Fruit fly (Drosophila melanogaster) whole organism, embryonic: ENCODE data around the gene Gpdh1.

ENCODE experiments used
- CG1024 ChIP-seq: fragments of 200-800 bp; sonication (Bioruptor generic); IDR thresholded peaks from 2 replicates; pipeline ENCODE4 v1.3.6; 2022; ENCODE audit warnings: missing biosample characterization, missing genetic modification characterization
- CG10462 ChIP-seq: fragments of 200-800 bp; sonication (Bioruptor generic); optimal IDR thresholded peaks from 2 replicates; lab custom pipeline; 2016; ENCODE audit warnings: missing biosample characterization, missing genetic modification characterization
- CG11085 ChIP-seq: fragments of 200-800 bp; sonication (Bioruptor generic); IDR thresholded peaks from 2 replicates; pipeline ENCODE4 v1.3.6; 2022; ENCODE audit warnings: missing biosample characterization, missing genetic modification characterization
- CG13894 ChIP-seq: fragments of 200-800 bp; sonication (Bioruptor generic); optimal IDR thresholded peaks from 3 replicates; lab custom pipeline; 2018; ENCODE audit warnings: missing biosample characterization, mild to moderate bottlenecking, missing genetic modification characterization, moderate library complexity
- CG16813 ChIP-seq: fragments of 200-800 bp; sonication (Bioruptor generic); IDR thresholded peaks from 3 replicates; pipeline ENCODE4 v1.3.6; 2022; ENCODE audit warnings: missing biosample characterization, missing genetic modification characterization; ENCODE audit not compliant: partially characterized antibody
- CG3163 ChIP-seq: fragments of 200-800 bp; sonication (Bioruptor generic); optimal IDR thresholded peaks from 3 replicates; lab custom pipeline; 2016; ENCODE audit warnings: missing biosample characterization, missing genetic modification characterization
- CG3726 ChIP-seq: fragments of 200-800 bp; sonication (Bioruptor generic); IDR thresholded peaks from 3 replicates; pipeline ENCODE4, ENCODE4 v1.3.6; 2022; ENCODE audit warnings: missing biosample characterization, missing genetic modification characterization
- CG4282 ChIP-seq: fragments of 200-800 bp; sonication (Bioruptor generic); optimal IDR thresholded peaks from 2 replicates; lab custom pipeline; 2016; ENCODE audit warnings: missing biosample characterization, missing genetic modification characterization
- CG5180 ChIP-seq: fragments of 200-800 bp; sonication (Bioruptor generic); optimal IDR thresholded peaks from 3 replicates; lab custom pipeline; 2017; ENCODE audit warnings: missing biosample characterization, missing genetic modification characterization, mild to moderate bottlenecking, moderate library complexity, missing genetic modification reagents
- CG6272 ChIP-seq: fragments of 200-800 bp; sonication (Bioruptor generic); IDR thresholded peaks from 2 replicates; pipeline ENCODE4 v1.3.6; 2022; ENCODE audit warnings: missing biosample characterization, missing genetic modification characterization
- CG8290 ChIP-seq, 3 experiments: fragments of 200-800 bp; sonication (Bioruptor generic); optimal IDR thresholded peaks; 2 replicates each; lab custom pipeline; 2016 to 2019; ENCODE audit warnings: missing biosample characterization in 3 of 3, missing genetic modification characterization in 3 of 3, mild to moderate bottlenecking in 2 of 3, moderate library complexity in 1 of 3
- CG8944 ChIP-seq: fragments of 200-800 bp; sonication (Bioruptor generic); optimal IDR thresholded peaks from 3 replicates; lab custom pipeline; 2016; ENCODE audit warnings: missing biosample characterization, missing genetic modification characterization
- CG9817 ChIP-seq: fragments of 200-800 bp; sonication (Bioruptor generic); optimal IDR thresholded peaks from 2 replicates; lab custom pipeline; 2018; ENCODE audit warnings: missing biosample characterization, mild to moderate bottlenecking, missing genetic modification characterization, moderate library complexity
- CHES-1-like ChIP-seq: fragments of 200-800 bp; sonication (Bioruptor generic); optimal IDR thresholded peaks from 2 replicates; lab custom pipeline; 2016; ENCODE audit warnings: missing biosample characterization, missing genetic modification characterization
- CTCF ChIP-seq: fragments of 200-800 bp; sonication (Bioruptor generic); optimal IDR thresholded peaks from 2 replicates; lab custom pipeline; 2017; ENCODE audit warnings: missing biosample characterization, mild to moderate bottlenecking, missing genetic modification characterization, moderate library complexity
- Dad ChIP-seq: fragments of 200-800 bp; sonication (Bioruptor generic); optimal IDR thresholded peaks from 3 replicates; lab custom pipeline; 2016; ENCODE audit warnings: missing biosample characterization, missing genetic modification characterization
- Dfd ChIP-seq, 2 experiments: fragments of >200 bp; optimal IDR thresholded peaks; 2 replicates each; lab custom pipeline; 2017; ENCODE audit warnings: missing biosample characterization in 2 of 2, missing genetic modification characterization in 2 of 2
- E2f1 ChIP-seq: fragments of 200-800 bp; sonication (Bioruptor generic); IDR thresholded peaks from 2 replicates; pipeline ENCODE4 v1.3.6; 2022; ENCODE audit warnings: missing biosample characterization, missing genetic modification characterization
- Eip74EF ChIP-seq, 2 experiments: fragments of 200-800 bp in 1 of 2; fragments of >200 bp in 1 of 2; sonication (Bioruptor generic) in 1 of 2; optimal IDR thresholded peaks; 2 replicates each; lab custom pipeline; 2017 to 2019; ENCODE audit warnings: missing biosample characterization in 2 of 2, missing genetic modification characterization in 2 of 2, mild to moderate bottlenecking in 1 of 2, moderate library complexity in 1 of 2
- Fer1 ChIP-seq: fragments of 200-800 bp; sonication (Bioruptor generic); optimal IDR thresholded peaks from 2 replicates; lab custom pipeline; 2017; ENCODE audit warnings: missing biosample characterization, mild to moderate bottlenecking, missing genetic modification characterization
- Hand ChIP-seq: fragments of 200-800 bp; sonication (Bioruptor generic); optimal IDR thresholded peaks from 2 replicates; lab custom pipeline; 2017; ENCODE audit warnings: mild to moderate bottlenecking, missing biosample characterization, missing genetic modification reagents, missing genetic modification characterization
- HmgD ChIP-seq: fragments of 200-800 bp; sonication (Bioruptor generic); optimal IDR thresholded peaks from 3 replicates; lab custom pipeline; 2016; ENCODE audit warnings: missing biosample characterization, missing genetic modification characterization
- Hmx ChIP-seq: fragments of 200-800 bp; sonication (Bioruptor generic); optimal IDR thresholded peaks from 2 replicates; lab custom pipeline; 2016; ENCODE audit warnings: missing biosample characterization, missing genetic modification characterization
- Hr78 ChIP-seq, 2 experiments: fragments of 200-800 bp in 1 of 2; fragments of >200 bp in 1 of 2; sonication (Bioruptor generic) in 1 of 2; optimal IDR thresholded peaks; 2 replicates each; lab custom pipeline; 2017 to 2019; ENCODE audit warnings: missing biosample characterization in 2 of 2, missing genetic modification characterization in 2 of 2, mild to moderate bottlenecking in 1 of 2, moderate library complexity in 1 of 2
- Kr ChIP-seq: fragments of 200-800 bp; sonication (Bioruptor generic); optimal IDR thresholded peaks from 2 replicates; lab custom pipeline; 2017; ENCODE audit warnings: missing biosample characterization, mild to moderate bottlenecking, missing genetic modification characterization
- Med ChIP-seq: fragments of 200-800 bp; sonication (Bioruptor generic); peaks from one replicate; lab custom pipeline; 2016; ENCODE audit warnings: missing biosample characterization, missing genetic modification characterization, mild to moderate bottlenecking, inconsistent platforms, moderate library complexity
- NFAT ChIP-seq: fragments of 200-800 bp; sonication (Bioruptor generic); IDR thresholded peaks from 2 replicates; pipeline ENCODE4 v1.3.6; 2022; ENCODE audit warnings: missing biosample characterization, missing genetic modification characterization
- Poxn ChIP-seq: fragments of 200-800 bp; sonication (Bioruptor generic); IDR thresholded peaks from 2 replicates; pipeline ENCODE4 v1.3.6; 2022; ENCODE audit warnings: missing biosample characterization, missing genetic modification characterization
- Rfx ChIP-seq: fragments of 200-800 bp; sonication (Bioruptor generic); IDR thresholded peaks from 2 replicates; pipeline ENCODE4 v1.3.6; 2022; ENCODE audit warnings: missing biosample characterization, missing genetic modification characterization
- Sry-δ ChIP-seq: fragments of 200-800 bp; sonication (Bioruptor generic); optimal IDR thresholded peaks from 2 replicates; lab custom pipeline; 2016; ENCODE audit warnings: missing biosample characterization, missing genetic modification characterization
- Ssrp ChIP-seq: fragments of 200-800 bp; sonication (Bioruptor generic); optimal IDR thresholded peaks from 2 replicates; lab custom pipeline; 2018; ENCODE audit warnings: missing biosample characterization, mild to moderate bottlenecking, missing genetic modification characterization, moderate library complexity
- ab ChIP-seq: fragments of 200-800 bp; sonication (Bioruptor generic); optimal IDR thresholded peaks from 2 replicates; lab custom pipeline; 2016; ENCODE audit warnings: missing biosample characterization, missing genetic modification characterization
- ap ChIP-seq: fragments of 200-800 bp; sonication (Bioruptor generic); IDR thresholded peaks from 2 replicates; pipeline ENCODE4 v1.3.6; 2022; ENCODE audit warnings: missing biosample characterization, missing genetic modification characterization
- bsh ChIP-seq, 2 experiments: fragments of 200-800 bp; sonication (Bioruptor generic); optimal IDR thresholded peaks; 2 replicates each; lab custom pipeline; 2017 to 2018; ENCODE audit warnings: mild to moderate bottlenecking in 2 of 2, missing biosample characterization in 2 of 2, missing genetic modification characterization in 2 of 2, moderate library complexity in 1 of 2
- chinmo ChIP-seq: fragments of 200-800 bp; sonication (Bioruptor generic); IDR thresholded peaks from 4 replicates; pipeline ENCODE4 v1.3.6; 2022; ENCODE audit warnings: missing biosample characterization, missing genetic modification characterization; ENCODE audit not compliant: partially characterized antibody
- crol ChIP-seq: fragments of 200-800 bp; sonication (Bioruptor generic); IDR thresholded peaks from 2 replicates; pipeline ENCODE4 v1.3.6; 2022; ENCODE audit warnings: missing biosample characterization, missing genetic modification characterization
- da ChIP-seq: fragments of 200-800 bp; sonication (Bioruptor generic); optimal IDR thresholded peaks from 2 replicates; lab custom pipeline; 2016; ENCODE audit warnings: missing biosample characterization, missing genetic modification characterization
- dan ChIP-seq: fragments of 200-800 bp; sonication (Bioruptor generic); IDR thresholded peaks from 2 replicates; pipeline ENCODE4 v1.3.6; 2022; ENCODE audit warnings: missing biosample characterization, missing genetic modification characterization
- danr ChIP-seq: fragments of 200-800 bp; sonication (Bioruptor generic); IDR thresholded peaks from 2 replicates; pipeline ENCODE4 v1.3.6; 2022; ENCODE audit warnings: missing biosample characterization, missing genetic modification characterization
- dysf ChIP-seq: fragments of 200-800 bp; sonication (Bioruptor generic); IDR thresholded peaks from 3 replicates; pipeline ENCODE4 v1.3.6; 2022; ENCODE audit warnings: missing biosample characterization, missing genetic modification characterization
- emc ChIP-seq: fragments of 200-800 bp; sonication (Bioruptor generic); optimal IDR thresholded peaks from 2 replicates; lab custom pipeline; 2016; ENCODE audit warnings: missing biosample characterization, missing genetic modification characterization
- eve ChIP-seq, 2 experiments: fragments of >200 bp; optimal IDR thresholded peaks; 2 replicates each; lab custom pipeline; 2017; ENCODE audit warnings: missing biosample characterization in 2 of 2, missing genetic modification characterization in 2 of 2
- fru ChIP-seq: fragments of >200 bp; optimal IDR thresholded peaks from 2 replicates; lab custom pipeline; 2017
- ftz-f1 ChIP-seq: fragments of 200-800 bp; sonication (Bioruptor generic); optimal IDR thresholded peaks from 2 replicates; lab custom pipeline; 2016; ENCODE audit warnings: missing biosample characterization, missing genetic modification characterization
- grn ChIP-seq: fragments of 200-800 bp; sonication (Bioruptor generic); optimal IDR thresholded peaks from 3 replicates; lab custom pipeline; 2017; ENCODE audit warnings: missing biosample characterization, missing genetic modification characterization
- gro ChIP-seq: fragments of 200-800 bp; sonication (Bioruptor generic); optimal IDR thresholded peaks from 2 replicates; lab custom pipeline; 2016; ENCODE audit warnings: missing biosample characterization, missing genetic modification characterization
- hbn ChIP-seq: fragments of 200-800 bp; sonication (Bioruptor generic); IDR thresholded peaks from 2 replicates; pipeline ENCODE4 v1.3.6; 2022; ENCODE audit warnings: missing biosample characterization, missing genetic modification characterization; ENCODE audit not compliant: partially characterized antibody
- hth ChIP-seq: fragments of >200 bp; optimal IDR thresholded peaks from 2 replicates; lab custom pipeline; 2017; ENCODE audit warnings: inconsistent platforms
- nerfin-1 ChIP-seq: fragments of 200-800 bp; sonication (Bioruptor generic); optimal IDR thresholded peaks from 3 replicates; lab custom pipeline; 2019; ENCODE audit warnings: missing biosample characterization, mild to moderate bottlenecking, missing genetic modification characterization, moderate library complexity
- peb ChIP-seq: fragments of 200-800 bp; sonication (Bioruptor generic); IDR thresholded peaks from 2 replicates; pipeline ENCODE4 v1.3.6; 2022; ENCODE audit warnings: missing biosample characterization, missing genetic modification characterization
- yki ChIP-seq: fragments of >200 bp; optimal IDR thresholded peaks from 3 replicates; lab custom pipeline; 2018

The Gpdh1 gene

DNA sequence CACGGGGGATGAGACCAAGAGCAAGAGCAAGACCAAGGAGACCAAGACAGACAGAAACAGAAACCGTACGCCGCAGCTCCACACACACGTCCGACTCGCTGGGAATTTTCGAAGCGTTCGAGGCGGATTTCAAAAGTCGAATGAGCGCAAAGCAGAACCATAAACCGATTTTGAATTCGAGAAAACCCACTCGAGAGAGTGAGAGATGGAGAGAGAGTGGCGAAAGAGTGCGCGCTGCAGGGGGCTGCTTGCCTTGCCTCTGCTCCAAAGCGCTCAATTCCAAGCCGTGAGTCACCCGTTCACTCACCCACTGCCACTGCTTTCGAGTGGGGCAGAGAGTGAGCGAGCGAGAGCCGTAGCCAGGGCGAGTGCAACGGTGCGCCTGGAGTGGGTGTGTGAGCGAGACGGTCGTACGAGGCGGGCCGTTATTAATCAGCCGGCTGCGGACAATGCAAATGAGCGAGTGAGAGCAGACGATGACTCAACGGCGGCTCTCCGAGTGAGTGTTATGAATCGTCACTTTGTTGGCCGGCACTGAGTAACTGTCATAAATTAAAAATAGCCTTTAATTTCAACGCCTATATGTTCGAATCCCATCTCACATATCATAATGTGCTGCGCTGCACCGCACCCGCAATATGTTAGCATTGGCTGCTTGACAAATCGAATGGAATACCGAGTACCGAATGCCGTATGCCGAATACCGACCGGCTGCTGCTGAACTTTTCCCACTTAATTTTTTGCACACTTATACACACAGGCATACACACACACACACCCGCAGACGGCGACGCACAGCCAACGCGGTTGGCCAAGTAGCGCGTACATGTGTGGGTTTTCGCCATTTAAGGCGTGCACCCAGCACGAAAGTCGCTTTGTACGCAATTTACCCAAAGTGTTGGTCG, 36.8 kb downstream of the Gpdh1 start (continued):
- TF ChIP-seq yki (lab: Kevin White, UChicago) (peak; percentile 48), dan (GFP tag; lab: Robert Waterston, UW) (no peak), Dfd (GFP tag; optimal IDR thresholded peaks at IDR 0.05; lab: Kevin White, UChicago) (no peak), Rfx (no peak), danr (GFP tag; lab: Robert Waterston, UW) (no peak), Ssrp (no peak), ap (GFP tag; lab: Robert Waterston, UW) (no peak), Hand (GFP tag; lab: Kevin White, UChicago) (peak; percentile 64), CG16813 (GFP tag; lab: Robert Waterston, UW) (no peak), HmgD (no peak), Med (peak; percentile 87), CG13894 (peak; percentile 57), hbn (GFP tag; lab: Robert Waterston, UW) (no peak), Eip74EF (GFP tag; optimal IDR thresholded peaks at IDR 0.05; lab: Kevin White, UChicago) (peak in 1 of 2 experiments; percentile 62), eve (GFP tag; optimal IDR thresholded peaks at IDR 0.05; lab: Kevin White, UChicago) (no peak), Sry-δ (GFP tag; lab: Kevin White, UChicago) (no peak), CG10462 (GFP tag; lab: Kevin White, UChicago) (no peak), CG5180 (peak; percentile 13), CG8944 (no peak), NFAT (GFP tag; lab: Robert Waterston, UW) (no peak), CG9817 (tag; lab: Kevin White, UChicago) (no peak), nerfin-1 (tag; lab: Kevin White, UChicago) (peak; percentile 32), crol (GFP tag; lab: Robert Waterston, UW) (no peak), grn (GFP tag; lab: Kevin White, UChicago) (peak; percentile 4), Dad (peak; percentile 21), CG4282 (GFP tag; lab: Kevin White, UChicago) (no peak), E2f1 (GFP tag; lab: Robert Waterston, UW) (no peak), bsh (GFP tag; optimal IDR thresholded peaks at IDR 0.05; lab: Kevin White, UChicago) (peak; percentile 16 to 27), CG3726 (GFP tag; lab: Robert Waterston, UW) (no peak), hth (lab: Kevin White, UChicago) (no peak), emc (GFP tag; lab: Kevin White, UChicago) (no peak), CHES-1-like (GFP tag; lab: Kevin White, UChicago) (no peak), Fer1 (GFP tag; lab: Kevin White, UChicago) (peak; percentile 82), Hmx (GFP tag; lab: Kevin White, UChicago) (no peak), CG11085 (GFP tag; lab: Robert Waterston, UW) (no peak), CTCF (GFP tag; lab: Kevin White, UChicago) (no peak), gro (GFP tag; lab: Kevin White, UChicago) (no peak), ftz-f1 (GFP tag; lab: Kevin White, UChicago) (peak; percentile 58), chinmo (GFP tag; lab: Robert Waterston, UW) (no peak), ab (GFP tag; lab: Kevin White, UChicago) (no peak), CG8290 (GFP tag; optimal IDR thresholded peaks at IDR 0.05; lab: Kevin White, UChicago) (no peak), CG8290 (tag; optimal IDR thresholded peaks at IDR 0.05; lab: Kevin White, UChicago) (peak in 1 of 2 experiments; percentile 70), da (GFP tag; lab: Kevin White, UChicago) (no peak), Kr (GFP tag; lab: Kevin White, UChicago) (no peak), Hr78 (GFP tag; optimal IDR thresholded peaks at IDR 0.05; lab: Kevin White, UChicago) (no peak), Poxn (GFP tag; lab: Robert Waterston, UW) (no peak), CG6272 (GFP tag; lab: Robert Waterston, UW) (no peak), fru (lab: Kevin White, UChicago) (no peak), CG1024 (GFP tag; lab: Robert Waterston, UW) (no peak), dysf (GFP tag; lab: Robert Waterston, UW) (no peak), CG3163 (GFP tag; lab: Kevin White, UChicago) (peak; percentile 56), peb (GFP tag; lab: Robert Waterston, UW) (no peak)
